Fruit fly (Drosophila melanogaster) whole organism, embryonic: ENCODE measurements around the gene Gk1.

Experiments used
- CG1024 ChIP-seq: fragments of 200-800 bp; sonication (Bioruptor generic); IDR thresholded peaks from 2 replicates; pipeline ENCODE4 v1.3.6; 2022; ENCODE audit warnings: missing biosample characterization, missing genetic modification characterization
- CG10274 ChIP-seq: fragments of 200-800 bp; sonication (Bioruptor generic); optimal IDR thresholded peaks from 3 replicates; lab custom pipeline; 2017; ENCODE audit warnings: missing biosample characterization, mild to moderate bottlenecking, missing genetic modification characterization
- CG10431 ChIP-seq: fragments of 200-800 bp; sonication (Bioruptor generic); optimal IDR thresholded peaks from 3 replicates; lab custom pipeline; 2018; ENCODE audit warnings: missing biosample characterization, mild to moderate bottlenecking, missing genetic modification characterization
- CG10654 ChIP-seq: fragments of 200-800 bp; sonication (Bioruptor generic); optimal IDR thresholded peaks from 2 replicates; lab custom pipeline; 2016; ENCODE audit warnings: missing biosample characterization, missing genetic modification characterization
- CG11247 ChIP-seq: fragments of 200-800 bp; sonication (Bioruptor generic); IDR thresholded peaks from 2 replicates; pipeline ENCODE4 v1.3.6; 2022; ENCODE audit warnings: missing biosample characterization, missing genetic modification characterization
- CG12219 ChIP-seq: fragments of 200-800 bp; sonication (Bioruptor generic); optimal IDR thresholded peaks from 3 replicates; lab custom pipeline; 2018; ENCODE audit warnings: missing biosample characterization, mild to moderate bottlenecking, missing genetic modification characterization
- CG1233 ChIP-seq: fragments of 200-800 bp; sonication (Bioruptor generic); optimal IDR thresholded peaks from 4 replicates; lab custom pipeline; 2018; ENCODE audit warnings: missing biosample characterization, mild to moderate bottlenecking, missing genetic modification characterization
- CG14014 ChIP-seq: fragments of 200-800 bp; sonication (Bioruptor generic); IDR thresholded peaks from 2 replicates; pipeline ENCODE4 v1.3.6; 2022; ENCODE audit warnings: missing biosample characterization, missing genetic modification characterization
- CG14667 ChIP-seq: fragments of 200-800 bp; sonication (Bioruptor generic); IDR thresholded peaks from 2 replicates; pipeline ENCODE4 v1.3.6; 2022; ENCODE audit warnings: missing biosample characterization, missing genetic modification characterization
- CG14860 ChIP-seq: fragments of 200-800 bp; sonication (Bioruptor generic); IDR thresholded peaks from 3 replicates; pipeline ENCODE4 v1.3.6; 2022; ENCODE audit warnings: missing biosample characterization, missing genetic modification characterization; ENCODE audit not compliant: partially characterized antibody
- CG16813 ChIP-seq: fragments of 200-800 bp; sonication (Bioruptor generic); IDR thresholded peaks from 3 replicates; pipeline ENCODE4 v1.3.6; 2022; ENCODE audit warnings: missing biosample characterization, missing genetic modification characterization; ENCODE audit not compliant: partially characterized antibody
- CG17186 ChIP-seq: fragments of 200-800 bp; sonication (Bioruptor generic); optimal IDR thresholded peaks from 3 replicates; lab custom pipeline; 2017; ENCODE audit warnings: missing biosample characterization, missing genetic modification reagents, missing genetic modification characterization
- CG17385 ChIP-seq: fragments of 200-800 bp; sonication (Bioruptor generic); optimal IDR thresholded peaks from 3 replicates; lab custom pipeline; 2018; ENCODE audit warnings: missing biosample characterization, mild to moderate bottlenecking, missing genetic modification characterization
- CG17802 ChIP-seq: fragments of 200-800 bp; sonication (Bioruptor generic); optimal IDR thresholded peaks from 2 replicates; lab custom pipeline; 2018; ENCODE audit warnings: missing biosample characterization, mild to moderate bottlenecking, missing genetic modification characterization, moderate library complexity
- CG18476 ChIP-seq: fragments of 200-800 bp; sonication (Bioruptor generic); optimal IDR thresholded peaks from 2 replicates; lab custom pipeline; 2016; ENCODE audit warnings: missing biosample characterization, mild to moderate bottlenecking, missing genetic modification characterization
- CG18619 ChIP-seq: fragments of 200-800 bp; sonication (Bioruptor generic); optimal IDR thresholded peaks from 3 replicates; lab custom pipeline; 2017; ENCODE audit warnings: missing biosample characterization, mild to moderate bottlenecking, missing genetic modification characterization
- CG2712 ChIP-seq: fragments of 200-800 bp; optimal IDR thresholded peaks from 3 replicates; lab custom pipeline; 2019; ENCODE audit warnings: missing biosample characterization, mild to moderate bottlenecking, missing genetic modification characterization, moderate library complexity
- CG4820 ChIP-seq: fragments of 200-800 bp; sonication (Bioruptor generic); optimal IDR thresholded peaks from 3 replicates; lab custom pipeline; 2016; ENCODE audit warnings: missing biosample characterization, missing genetic modification characterization
- CG7745 ChIP-seq: fragments of 200-800 bp; sonication (Bioruptor generic); optimal IDR thresholded peaks from 2 replicates; lab custom pipeline; 2018; ENCODE audit warnings: missing biosample characterization, mild to moderate bottlenecking, missing genetic modification characterization, moderate library complexity
- CG7786 ChIP-seq: fragments of 200-800 bp; sonication (Bioruptor generic); optimal IDR thresholded peaks from 2 replicates; lab custom pipeline; 2016; ENCODE audit warnings: missing biosample characterization, missing genetic modification characterization
- CG7987 ChIP-seq: fragments of 200-800 bp; sonication (Bioruptor generic); optimal IDR thresholded peaks from 2 replicates; lab custom pipeline; 2018; ENCODE audit warnings: missing biosample characterization, mild to moderate bottlenecking, missing genetic modification characterization, moderate library complexity
- CG8388 ChIP-seq: fragments of 200-800 bp; sonication (Bioruptor generic); optimal IDR thresholded peaks from 2 replicates; lab custom pipeline; 2019; ENCODE audit warnings: missing biosample characterization, mild to moderate bottlenecking, missing genetic modification characterization, moderate library complexity
- CG8924 ChIP-seq: fragments of 200-800 bp; optimal IDR thresholded peaks from 3 replicates; lab custom pipeline; 2019; ENCODE audit warnings: missing biosample characterization, mild to moderate bottlenecking, missing genetic modification characterization, moderate library complexity
- CoRest ChIP-seq: fragments of 200-800 bp; sonication (Bioruptor generic); optimal IDR thresholded peaks from 3 replicates; lab custom pipeline; 2018; ENCODE audit warnings: missing biosample characterization, mild to moderate bottlenecking, missing genetic modification characterization, moderate library complexity
- D19B ChIP-seq: fragments of 200-800 bp; sonication (Bioruptor generic); optimal IDR thresholded peaks from 2 replicates; lab custom pipeline; 2017; ENCODE audit warnings: missing biosample characterization, mild to moderate bottlenecking, missing genetic modification characterization
- H2.0 ChIP-seq: fragments of 200-800 bp; sonication (Bioruptor generic); IDR thresholded peaks from 2 replicates; pipeline ENCODE4 v1.3.6; 2022; ENCODE audit warnings: missing biosample characterization, missing genetic modification characterization
- HmgZ ChIP-seq: fragments of 200-800 bp; sonication (Bioruptor generic); optimal IDR thresholded peaks from 2 replicates; lab custom pipeline; 2018; ENCODE audit warnings: missing biosample characterization, mild to moderate bottlenecking, missing genetic modification characterization
- MTF-1 ChIP-seq: fragments of 200-800 bp; sonication (Bioruptor generic); optimal IDR thresholded peaks from 2 replicates; lab custom pipeline; 2018; ENCODE audit warnings: missing biosample characterization, mild to moderate bottlenecking, missing genetic modification characterization, borderline replicate concordance
- Mad ChIP-seq: fragments of 200-800 bp; sonication (Bioruptor generic); optimal IDR thresholded peaks from 2 replicates; lab custom pipeline; 2016; ENCODE audit warnings: missing biosample characterization, missing genetic modification characterization
- Neu2 ChIP-seq: fragments of 200-800 bp; sonication (Bioruptor generic); optimal IDR thresholded peaks from 3 replicates; lab custom pipeline; 2016; ENCODE audit warnings: missing biosample characterization, missing genetic modification characterization, borderline replicate concordance
- Sox102F ChIP-seq: fragments of 200-800 bp; sonication (Bioruptor generic); optimal IDR thresholded peaks from 2 replicates; lab custom pipeline; 2018; ENCODE audit warnings: missing biosample characterization, mild to moderate bottlenecking, missing genetic modification characterization, moderate library complexity
- Tbp ChIP-seq: fragments of >200 bp; optimal IDR thresholded peaks from 2 replicates; lab custom pipeline; 2018; ENCODE audit warnings: missing biosample characterization, missing genetic modification characterization
- YL-1 ChIP-seq: fragments of 200-800 bp; sonication (Bioruptor generic); optimal IDR thresholded peaks from 3 replicates; lab custom pipeline; 2017; ENCODE audit warnings: missing biosample characterization, mild to moderate bottlenecking, missing genetic modification characterization
- amos ChIP-seq: fragments of 200-800 bp; sonication (Bioruptor generic); IDR thresholded peaks from 2 replicates; pipeline ENCODE4 v1.3.6; 2022; ENCODE audit warnings: missing biosample characterization, missing genetic modification characterization; ENCODE audit not compliant: partially characterized antibody
- ato ChIP-seq: fragments of 200-800 bp; sonication (Bioruptor generic); IDR thresholded peaks from 2 replicates; pipeline ENCODE4 v1.3.6; 2022; ENCODE audit warnings: missing biosample characterization, missing genetic modification characterization; ENCODE audit not compliant: partially characterized antibody
- crc ChIP-seq: fragments of 200-800 bp; sonication (Bioruptor generic); optimal IDR thresholded peaks from 2 replicates; lab custom pipeline; 2016; ENCODE audit warnings: missing biosample characterization, missing genetic modification characterization
- dm ChIP-seq: fragments of 200-800 bp; sonication (Bioruptor generic); optimal IDR thresholded peaks from 3 replicates; lab custom pipeline; 2016; ENCODE audit warnings: missing biosample characterization, missing genetic modification characterization
- gcm2 ChIP-seq: fragments of 200-800 bp; sonication (Bioruptor generic); optimal IDR thresholded peaks from 2 replicates; lab custom pipeline; 2016; ENCODE audit warnings: missing biosample characterization, missing genetic modification characterization
- gt ChIP-seq: fragments of 200-800 bp; sonication (Bioruptor generic); IDR thresholded peaks from 2 replicates; pipeline ENCODE4 v1.3.6; 2022; ENCODE audit warnings: missing biosample characterization, missing genetic modification characterization
- ind ChIP-seq: fragments of 200-800 bp; sonication (Bioruptor generic); optimal IDR thresholded peaks from 3 replicates; lab custom pipeline; 2016; ENCODE audit warnings: missing biosample characterization, missing genetic modification characterization
- knrl ChIP-seq: fragments of 200-800 bp; sonication (Bioruptor generic); IDR thresholded peaks from 3 replicates; pipeline ENCODE4 v1.3.6; 2022; ENCODE audit warnings: missing biosample characterization, missing genetic modification characterization; ENCODE audit not compliant: partially characterized antibody
- maf-S ChIP-seq: fragments of 200-800 bp; sonication (Bioruptor generic); optimal IDR thresholded peaks from 2 replicates; lab custom pipeline; 2016; ENCODE audit warnings: missing biosample characterization, missing genetic modification characterization
- mam ChIP-seq: fragments of 200-800 bp; sonication (Bioruptor generic); optimal IDR thresholded peaks from 3 replicates; lab custom pipeline; 2016; ENCODE audit warnings: missing biosample characterization, missing genetic modification characterization
- prd ChIP-seq, 3 experiments: fragments of >200 bp in 2 of 3; fragments of 200-800 bp in 1 of 3; sonication (Bioruptor generic) in 1 of 3; optimal IDR thresholded peaks in 2 of 3; IDR thresholded peaks in 1 of 3; 2 replicates in 2 of 3; 3 replicates in 1 of 3; pipeline versions ENCODE4 v1.3.6 to Lab custom; 2017 to 2022; ENCODE audit warnings: missing biosample characterization in 1 of 3, missing genetic modification characterization in 1 of 3
- run ChIP-seq: fragments of 200-800 bp; sonication (Bioruptor generic); optimal IDR thresholded peaks from 3 replicates; lab custom pipeline; 2018; ENCODE audit warnings: missing biosample characterization, mild to moderate bottlenecking, missing genetic modification characterization
- sens-2 ChIP-seq: fragments of 200-800 bp; sonication (Bioruptor generic); IDR thresholded peaks from 2 replicates; pipeline ENCODE4 v1.3.6; 2022; ENCODE audit warnings: missing biosample characterization, missing genetic modification characterization
- sisA ChIP-seq: fragments of 200-800 bp; sonication (Bioruptor generic); IDR thresholded peaks from 2 replicates; pipeline ENCODE4 v1.3.6; 2022; ENCODE audit warnings: missing biosample characterization, missing genetic modification characterization
- trh ChIP-seq: fragments of 200-800 bp; sonication (Bioruptor generic); optimal IDR thresholded peaks from 2 replicates; lab custom pipeline; 2016; ENCODE audit warnings: missing biosample characterization, missing genetic modification characterization
- vfl ChIP-seq: fragments of 200-800 bp; sonication (Bioruptor generic); optimal IDR thresholded peaks from 2 replicates; lab custom pipeline; 2016; ENCODE audit warnings: missing biosample characterization, missing genetic modification characterization

Gene Gk1

dm6 chr3L:246644-247199 is 41.1 kb upstream of the Gk1 start (continued):
- peak; percentile 29 for TF ChIP-seq CG2712
- TF ChIP-seq YL-1, result peak; percentile 91
- TF ChIP-seq CG11247 (GFP tag; lab: Robert Waterston, UW), result no peak; the same call in none of the 2 replicates
- peak; percentile 73 for TF ChIP-seq CG16813 (GFP tag; lab: Robert Waterston, UW)
- TF ChIP-seq CG18619 (GFP tag; lab: Kevin White, UChicago), result no peak
- no peak for TF ChIP-seq CG1233
- TF ChIP-seq HmgZ (tag; lab: Kevin White, UChicago), result peak; percentile 87
- TF ChIP-seq CG10274, result no peak
- TF ChIP-seq MTF-1 (GFP tag; lab: Kevin White, UChicago), result no peak
- peak; percentile 60 for TF ChIP-seq CG14014 (GFP tag; lab: Robert Waterston, UW)
- TF ChIP-seq CG7987, result peak; percentile 83
- TF ChIP-seq Tbp (GFP tag; lab: Kevin White, UChicago), result no peak
- TF ChIP-seq maf-S (GFP tag; lab: Kevin White, UChicago), result no peak
- no peak for TF ChIP-seq sisA (GFP tag; lab: Robert Waterston, UW)
- no peak; the same call in none of the 2 replicates for TF ChIP-seq H2.0
- 0 out of 2 replicates have a peak, but pooled peaks have one; percentile 16 for TF ChIP-seq sens-2
- peak; percentile 67 for TF ChIP-seq CG14860
- no peak for TF ChIP-seq prd (optimal IDR thresholded peaks at IDR 0.05; lab: Kevin White, UChicago)
- peak; percentile 57; the same call in 1 of the 3 replicates for TF ChIP-seq prd (GFP tag; IDR thresholded peaks at IDR 0.05; lab: Robert Waterston, UW)
- TF ChIP-seq trh (GFP tag; lab: Kevin White, UChicago), result no peak
- TF ChIP-seq Sox102F (GFP tag; lab: Kevin White, UChicago), result no peak
- TF ChIP-seq ind, result no peak
- TF ChIP-seq knrl (GFP tag; lab: Robert Waterston, UW), result peak; percentile 59; the same call in 2 of the 3 replicates
- no peak for TF ChIP-seq CG18476 (GFP tag; lab: Kevin White, UChicago)
- no peak for TF ChIP-seq gt
- no peak for TF ChIP-seq CG14667
- no peak for TF ChIP-seq CG12219 (GFP tag; lab: Kevin White, UChicago)
- TF ChIP-seq CG8924, result no peak
- no peak for TF ChIP-seq gcm2 (GFP tag; lab: Kevin White, UChicago)
- TF ChIP-seq mam (GFP tag; lab: Kevin White, UChicago), result peak; percentile 41
- no peak for TF ChIP-seq CG17385
- TF ChIP-seq CG10654, result peak; percentile 31
- TF ChIP-seq CG7745, result no peak
- TF ChIP-seq CG10431 (GFP tag; lab: Kevin White, UChicago), result no peak
- TF ChIP-seq ato (GFP tag; lab: Robert Waterston, UW), result peak; percentile 73
- TF ChIP-seq D19B (GFP tag; lab: Kevin White, UChicago), result no peak
- no peak for TF ChIP-seq CG4820
- no peak for TF ChIP-seq CG1024 (GFP tag; lab: Robert Waterston, UW)
- no peak for TF ChIP-seq CoRest (tag; lab: Kevin White, UChicago)
- no peak for TF ChIP-seq CG8388 (GFP tag; lab: Kevin White, UChicago)
- peak; percentile 66; the same call in 1 of the 2 replicates for TF ChIP-seq amos (GFP tag; lab: Robert Waterston, UW)
- TF ChIP-seq Mad (GFP tag; lab: Kevin White, UChicago), result peak; percentile 9
- TF ChIP-seq CG17802 (tag; lab: Kevin White, UChicago), result peak; percentile 42
- no peak for TF ChIP-seq crc (GFP tag; lab: Kevin White, UChicago)
- peak; percentile 67 for TF ChIP-seq CG17186 (GFP tag; lab: Kevin White, UChicago)
- peak; percentile 22 for TF ChIP-seq vfl (GFP tag; lab: Kevin White, UChicago)
- peak; percentile 21 for TF ChIP-seq CG7786 (GFP tag; lab: Kevin White, UChicago)
- no peak for TF ChIP-seq Neu2
- TF ChIP-seq run (tag; lab: Kevin White, UChicago), result no peak
- TF ChIP-seq dm (GFP tag; lab: Kevin White, UChicago), result peak; percentile 76
